Fruit fly (Drosophila melanogaster): Measurements from ENCODE around the gene AP-1gamma.
A peak's percentile ranks its signal among the peaks of the same experiment; 100 is the strongest.

DNA sequence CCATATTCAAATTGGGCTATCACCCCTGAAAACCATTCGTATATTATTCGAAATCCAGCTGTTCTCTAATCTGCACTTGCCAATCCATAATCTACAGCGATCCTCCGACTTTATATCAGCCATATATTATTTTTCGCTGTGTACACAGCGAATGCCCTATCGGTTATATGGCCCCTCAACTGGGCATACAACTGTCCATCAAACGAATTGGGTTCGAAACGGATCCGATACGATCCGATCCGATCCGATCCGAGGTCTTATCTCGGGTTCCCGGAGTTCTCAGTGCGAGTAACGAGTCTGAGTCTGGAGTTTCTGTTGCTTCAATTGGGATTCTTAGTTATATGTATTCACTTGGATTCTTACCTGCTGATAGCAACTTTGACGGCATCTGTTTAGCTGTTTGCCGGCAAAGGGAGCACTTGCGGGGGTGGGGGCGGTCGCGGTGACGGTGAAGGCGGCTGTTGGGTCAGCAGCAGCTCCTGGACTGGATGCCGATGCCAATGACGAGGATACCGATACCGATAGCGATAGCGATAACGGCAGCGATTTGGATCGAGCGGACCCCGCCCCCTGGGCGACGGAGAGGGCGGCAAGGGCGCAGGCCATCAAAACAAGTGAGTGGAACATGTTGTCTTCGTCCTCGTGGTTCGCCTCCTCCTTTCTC lies 25.2 kb downstream of the AP-1gamma start:
- TF ChIP-seq CG3995 (GFP tag; optimal IDR thresholded peaks at IDR 0.05) (no peak), sr (GFP tag; IDR thresholded peaks at IDR 0.05) (no peak), CG2678 (tag; optimal IDR thresholded peaks at IDR 0.05) (no peak), CG9727 (GFP tag; optimal IDR thresholded peaks at IDR 0.05) (no peak), her (GFP tag; optimal IDR thresholded peaks at IDR 0.05) (no peak), run (tag; optimal IDR thresholded peaks at IDR 0.05) (no peak), kni (GFP tag; optimal IDR thresholded peaks at IDR 0.05) (peak; percentile 57), lov (optimal IDR thresholded peaks at IDR 0.05) (no peak), lov (GFP tag; IDR thresholded peaks at IDR 0.05) (no peak), Hr3 (GFP tag; optimal IDR thresholded peaks at IDR 0.05) (no peak), Bgb (GFP tag; IDR thresholded peaks at IDR 0.05; ENCODE audit: partially characterized antibody) (no peak), CG17361 (GFP tag; IDR thresholded peaks at IDR 0.05) (no peak)
